Worm (Caenorhabditis elegans) whole organism, young adult: ENCODE data around the gene B0334.5.

ENCODE experiments used
- F55B11.4 ChIP-seq: sonication (generic microtip); optimal IDR thresholded peaks from 2 replicates; lab custom pipeline; 2016; ENCODE audit warnings: missing compliant biosample characterization, missing genetic modification characterization, borderline replicate concordance; ENCODE audit not compliant: insufficient read depth
- ama-1 ChIP-seq, 3 experiments: fragments of 150-350 bp in 1 of 3; sonication (generic microtip) in 2 of 3; optimal IDR thresholded peaks; 2 replicates each; lab custom pipeline; 2014 to 2018; ENCODE audit warnings: missing biosample characterization in 2 of 3, missing genetic modification characterization in 2 of 3, missing genetic modification reagents in 2 of 3
- bed-1 ChIP-seq: fragments of 200-800 bp; sonication (Bioruptor generic); IDR thresholded peaks from 2 replicates; pipeline ENCODE4 v1.3.6; 2022; ENCODE audit warnings: missing genetic modification reagents, missing genetic modification characterization, missing compliant biosample characterization
- ccch-3 ChIP-seq: fragments of 200-800 bp; sonication (Bioruptor generic); optimal IDR thresholded peaks from 2 replicates; lab custom pipeline; 2018; ENCODE audit warnings: mild to moderate bottlenecking, missing genetic modification characterization, missing compliant biosample characterization
- dpff-1 ChIP-seq: sonication (generic microtip); optimal IDR thresholded peaks from 2 replicates; lab custom pipeline; 2017; ENCODE audit warnings: mild to moderate bottlenecking, missing genetic modification characterization, missing compliant biosample characterization
- nfya-2 ChIP-seq: fragments of 200-800 bp; sonication (Bioruptor generic); IDR thresholded peaks from 2 replicates; pipeline ENCODE4 v1.3.6; 2022; ENCODE audit warnings: missing genetic modification reagents, missing genetic modification characterization, missing compliant biosample characterization
- rpc-1 ChIP-seq, 2 experiments: fragments of 150-350 bp in 1 of 2; sonication (generic microtip) in 1 of 2; optimal IDR thresholded peaks; 2 replicates each; lab custom pipeline; 2014 to 2018; ENCODE audit warnings: missing biosample characterization in 1 of 2, missing genetic modification characterization in 1 of 2, missing genetic modification reagents in 1 of 2, missing genotype in 1 of 2
- unc-62 ChIP-seq: fragments of 150-350 bp; optimal IDR thresholded peaks from 2 replicates; lab custom pipeline; 2014; ENCODE audit warnings: missing biosample characterization, missing genetic modification reagents, missing genetic modification characterization
- ztf-22 ChIP-seq: fragments of 200-800 bp; sonication (Bioruptor generic); optimal IDR thresholded peaks from 2 replicates; lab custom pipeline; 2018; ENCODE audit warnings: mild to moderate bottlenecking, missing genetic modification characterization, moderate library complexity, missing compliant biosample characterization
- ztf-6 ChIP-seq: fragments of 200-800 bp; sonication (Bioruptor generic); IDR thresholded peaks from 2 replicates; pipeline ENCODE4 v1.3.6; 2022; ENCODE audit warnings: missing genetic modification reagents, missing genetic modification characterization, missing compliant biosample characterization

DNA sequence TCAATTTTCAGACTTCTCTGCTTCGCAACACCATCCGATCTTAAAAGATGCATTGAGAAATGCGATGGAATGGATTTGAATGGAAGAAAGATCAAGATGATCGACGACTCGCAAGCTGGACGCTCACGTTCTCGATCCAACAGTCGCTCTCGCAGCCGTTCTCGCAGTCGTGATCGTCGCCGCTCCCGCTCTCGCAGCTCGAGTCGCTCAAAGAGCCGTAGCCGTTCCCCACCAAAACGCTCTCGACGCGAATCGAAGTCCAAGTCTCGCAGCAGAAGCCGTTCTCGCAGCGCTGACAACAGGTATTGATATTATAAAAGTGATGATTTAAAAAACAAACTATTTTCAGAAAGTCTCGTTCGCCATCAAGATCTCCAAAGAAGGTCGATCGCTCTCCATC lies 42.3 kb upstream of the B0334.5 start:
- TF ChIP-seq dpff-1 (tag; lab: Kevin White, UChicago) (no peak), ama-1 (optimal IDR thresholded peaks at IDR 0.05; lab: Kevin White, UChicago) (no peak), ama-1 (GFP tag; optimal IDR thresholded peaks at IDR 0.05; lab: Kevin White, UChicago) (no peak), ztf-22 (GFP tag; lab: Kevin White, UChicago) (no peak), unc-62 (GFP tag; lab: Kevin White, UChicago) (no peak), ztf-6 (GFP tag; lab: Robert Waterston, UW) (no peak), nfya-2 (GFP tag; lab: Robert Waterston, UW) (no peak), F55B11.4 (no peak), bed-1 (GFP tag; lab: Robert Waterston, UW) (no peak), ccch-3 (GFP tag; lab: Kevin White, UChicago) (no peak), rpc-1 (optimal IDR thresholded peaks at IDR 0.05; lab: Kevin White, UChicago) (no peak), rpc-1 (tag; optimal IDR thresholded peaks at IDR 0.05; lab: Kevin White, UChicago) (no peak)
